Worm (Caenorhabditis elegans) whole organism, early embryonic: ENCODE results near the gene srx-73.

Experiments used
- B0310.2 ChIP-seq: sonication (generic microtip); optimal IDR thresholded peaks from 2 replicates; lab custom pipeline; 2016; ENCODE audit warnings: mild to moderate bottlenecking, missing genetic modification characterization, missing compliant biosample characterization
- F13C5.2 ChIP-seq: sonication (generic microtip); optimal IDR thresholded peaks from 2 replicates; lab custom pipeline; 2017; ENCODE audit warnings: mild to moderate bottlenecking, missing genetic modification characterization, inconsistent platforms, missing compliant biosample characterization
- aly-1 ChIP-seq: sonication (generic microtip); optimal IDR thresholded peaks from 2 replicates; lab custom pipeline; 2016; ENCODE audit warnings: missing genetic modification characterization, missing compliant biosample characterization
- ama-1 ChIP-seq: fragments of 150-350 bp; optimal IDR thresholded peaks from 2 replicates; lab custom pipeline; 2014
- ceh-13 ChIP-seq: fragments of 200-800 bp; sonication (Bioruptor generic); optimal IDR thresholded peaks from 2 replicates; lab custom pipeline; 2018; ENCODE audit warnings: mild to moderate bottlenecking, missing genetic modification characterization, missing compliant biosample characterization
- ceh-36 ChIP-seq: sonication (generic microtip); optimal IDR thresholded peaks from 2 replicates; lab custom pipeline; 2016; ENCODE audit warnings: missing genetic modification characterization, inconsistent platforms, missing compliant biosample characterization
- ets-7 ChIP-seq: sonication (generic microtip); optimal IDR thresholded peaks from 2 replicates; lab custom pipeline; 2016; ENCODE audit warnings: missing genotype, missing genetic modification characterization, missing compliant biosample characterization
- flt-1 ChIP-seq: fragments of 200-800 bp; sonication (Bioruptor generic); IDR thresholded peaks from 2 replicates; pipeline ENCODE4 v1.3.6; 2022; ENCODE audit warnings: missing genetic modification characterization, missing compliant biosample characterization
- hmbx-1 ChIP-seq: sonication (generic microtip); optimal IDR thresholded peaks from 2 replicates; lab custom pipeline; 2016; ENCODE audit warnings: mild to moderate bottlenecking, missing genetic modification characterization, missing compliant biosample characterization
- hmg-4 ChIP-seq: fragments of 200-800 bp; sonication (Bioruptor generic); optimal IDR thresholded peaks from 2 replicates; lab custom pipeline; 2018; ENCODE audit warnings: mild to moderate bottlenecking, missing genetic modification characterization, missing compliant biosample characterization
- hnd-1 ChIP-seq: sonication (generic microtip); optimal IDR thresholded peaks from 2 replicates; lab custom pipeline; 2016; ENCODE audit warnings: missing genetic modification characterization, missing compliant biosample characterization
- pes-1 ChIP-seq: fragments of 200-800 bp; sonication (Bioruptor generic); IDR thresholded peaks from 2 replicates; pipeline ENCODE4 v1.3.6; 2022; ENCODE audit warnings: missing genetic modification reagents, missing genetic modification characterization, missing compliant biosample characterization
- scrt-1 ChIP-seq: fragments of 200-800 bp; sonication (Bioruptor generic); IDR thresholded peaks from 2 replicates; pipeline ENCODE4 v1.3.6; 2022; ENCODE audit warnings: missing genetic modification characterization, missing compliant biosample characterization
- sea-1 ChIP-seq: fragments of 200-800 bp; sonication (Bioruptor generic); conservative IDR thresholded peaks from 2 replicates; pipeline ENCODE4 v1.3.6; 2022; ENCODE audit warnings: missing genetic modification characterization, missing compliant biosample characterization
- tbx-11 ChIP-seq: fragments of 200-800 bp; sonication (Bioruptor generic); IDR thresholded peaks from 2 replicates; pipeline ENCODE4 v1.3.6; 2022; ENCODE audit warnings: missing genetic modification characterization, missing compliant biosample characterization
- tbx-37 ChIP-seq: fragments of 200-800 bp; sonication (Bioruptor generic); conservative IDR thresholded peaks from 2 replicates; pipeline ENCODE4 v1.3.6; 2022; ENCODE audit warnings: missing genetic modification reagents, missing genetic modification characterization, missing compliant biosample characterization
- tra-4 ChIP-seq: sonication (generic microtip); optimal IDR thresholded peaks from 2 replicates; lab custom pipeline; 2017; ENCODE audit warnings: missing genetic modification characterization, missing compliant biosample characterization

Gene srx-73

DNA sequence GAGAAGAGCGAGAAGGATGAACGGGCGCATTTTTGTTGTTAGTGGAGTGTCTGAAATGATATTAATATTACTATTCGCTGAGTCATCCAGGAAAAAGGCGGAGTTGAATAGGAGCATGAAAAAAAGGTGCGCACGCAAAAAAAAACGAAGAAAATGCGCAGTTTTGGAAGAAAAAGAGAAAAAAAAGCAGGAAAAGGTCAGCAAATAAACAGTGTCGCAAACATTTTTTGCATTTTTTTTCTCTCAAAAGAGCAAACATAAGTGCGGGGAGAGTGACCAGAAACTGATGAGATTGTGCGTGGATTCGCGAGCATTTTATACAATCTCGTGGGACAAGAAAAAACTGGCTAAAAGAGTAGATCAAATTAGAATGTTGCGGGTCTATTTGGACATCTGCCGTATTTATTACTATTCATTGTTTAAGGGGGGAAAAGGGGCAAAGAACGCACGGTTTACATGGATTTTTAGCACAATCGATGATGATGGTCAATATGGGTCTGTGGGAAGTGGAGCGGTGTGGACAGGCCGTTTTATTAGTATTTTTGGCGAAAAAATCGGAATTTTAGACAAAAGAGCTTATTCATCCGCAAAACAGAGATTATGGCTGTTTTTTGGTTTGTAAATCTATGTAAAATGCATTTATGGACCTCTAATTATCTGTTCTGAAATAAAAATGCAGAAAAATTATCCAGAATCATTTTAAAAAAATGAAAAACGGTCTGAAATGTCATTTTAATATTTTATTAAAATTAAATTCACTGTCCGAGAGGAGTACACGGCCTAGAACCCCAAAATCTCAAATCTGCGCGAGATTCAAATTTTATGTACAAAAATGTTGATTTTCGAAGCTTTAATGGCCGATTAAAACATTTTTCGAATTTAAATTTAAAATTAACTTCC is 27.1 kb upstream of the srx-73 start, which contains the start of gene cpg-8:
Gene cpg-8 (minus strand): TSS at position 51 of the 900 bp plus-strand sequence.
- no peak for TF ChIP-seq ama-1 (lab: Kevin White, UChicago)
- TF ChIP-seq flt-1, result no peak
- TF ChIP-seq tbx-11, result no peak
- TF ChIP-seq ceh-13, result no peak
- TF ChIP-seq ceh-36 (tag; lab: Kevin White, UChicago), result no peak
- TF ChIP-seq aly-1, result no peak
- no peak for TF ChIP-seq sea-1 (GFP tag; lab: Robert Waterston, UW)
- no peak for TF ChIP-seq tbx-37 (GFP tag; lab: Robert Waterston, UW)
- no peak for TF ChIP-seq hnd-1

DNA sequence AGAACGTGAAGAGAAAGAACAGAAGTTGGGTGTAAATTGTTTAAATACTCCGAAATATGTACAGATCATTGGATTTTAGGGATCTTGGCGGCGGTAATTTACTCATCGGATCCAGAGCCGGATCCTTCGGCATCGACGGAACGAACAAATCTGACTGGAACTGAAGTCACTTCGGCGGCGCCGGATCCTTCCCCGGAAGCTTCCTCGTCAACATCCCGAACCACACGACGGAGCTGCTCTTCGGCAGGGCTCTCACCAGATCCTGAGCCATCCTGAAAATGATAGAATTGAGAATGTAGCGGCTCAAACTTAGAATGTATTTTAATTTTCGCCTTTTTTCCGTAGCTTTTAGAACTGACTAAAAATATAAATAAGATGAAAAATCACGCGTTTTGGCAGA is 26.1 kb upstream of the srx-73 start:
- TF ChIP-seq scrt-1 (GFP tag; lab: Robert Waterston, UW), result no peak
- TF ChIP-seq tra-4 (tag; lab: Kevin White, UChicago), result no peak
- TF ChIP-seq tbx-37 (GFP tag; lab: Robert Waterston, UW), result no peak

DNA sequence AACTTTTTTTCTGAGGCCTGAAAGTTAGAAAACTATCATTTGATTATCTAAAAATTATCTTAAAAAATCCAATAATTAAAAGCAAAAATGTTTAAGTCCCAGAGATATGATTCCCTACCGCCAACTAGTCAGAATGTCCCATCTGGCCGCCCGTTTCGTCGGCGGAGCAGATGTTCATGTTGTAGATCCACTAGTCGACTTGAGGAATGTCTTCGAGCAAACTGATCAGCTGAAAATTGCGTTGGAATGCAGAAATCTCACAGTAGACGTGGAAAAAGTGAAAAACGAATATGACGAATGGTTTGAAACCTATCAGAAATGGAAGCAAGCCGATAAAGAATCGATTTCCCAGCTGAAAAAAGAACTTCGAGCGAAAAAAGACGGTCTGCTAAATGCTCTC is 23.7 kb upstream of the srx-73 start, which contains the start of gene K03B4.1:
Gene K03B4.1 (plus strand): TSS at position 97 of the 400 bp plus-strand sequence.
- TF ChIP-seq tbx-37 (GFP tag; lab: Robert Waterston, UW), result no peak
- no peak for TF ChIP-seq sea-1 (GFP tag; lab: Robert Waterston, UW)
- no peak for TF ChIP-seq hnd-1
- TF ChIP-seq F13C5.2 (tag; lab: Kevin White, UChicago), result no peak
- no peak for TF ChIP-seq ets-7
- TF ChIP-seq scrt-1 (GFP tag; lab: Robert Waterston, UW), result no peak

DNA sequence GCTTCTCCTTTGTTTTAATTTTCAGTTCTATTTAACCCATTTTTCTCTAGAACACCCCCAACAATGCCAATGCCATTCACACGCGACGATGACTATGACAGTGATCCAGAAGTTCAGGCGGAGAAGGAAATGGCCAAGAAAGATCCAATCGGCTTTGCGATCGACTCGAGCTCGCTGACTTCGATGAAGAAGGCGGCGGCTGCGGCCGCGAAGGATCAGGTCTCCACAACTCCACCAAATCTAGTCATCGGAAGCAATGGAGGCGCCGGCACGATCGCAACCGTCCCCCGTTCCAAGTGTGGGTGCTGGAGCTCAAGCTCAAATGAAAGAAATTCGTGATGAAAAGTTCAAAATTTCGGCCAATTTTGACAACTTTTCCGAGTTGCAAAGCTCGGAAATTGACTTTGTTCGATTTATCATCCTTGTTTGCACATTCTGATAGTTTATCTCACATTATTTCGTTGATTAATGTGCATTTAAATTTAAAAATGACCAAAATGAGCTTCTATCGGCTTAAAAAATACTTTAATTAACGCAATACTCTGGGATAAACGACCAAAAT is 22.5 kb upstream of the srx-73 start, which contains the start of gene K03B4.2:
Gene K03B4.2 (plus strand): TSS at position 51 of the 562 bp plus-strand sequence.
- TF ChIP-seq tbx-11 (no peak), F13C5.2 (tag; lab: Kevin White, UChicago) (no peak), aly-1 (no peak), sea-1 (GFP tag; lab: Robert Waterston, UW) (no peak), B0310.2 (tag; lab: Kevin White, UChicago) (no peak), tra-4 (tag; lab: Kevin White, UChicago) (no peak), ceh-13 (no peak), hnd-1 (no peak), pes-1 (GFP tag; lab: Robert Waterston, UW) (no peak), scrt-1 (GFP tag; lab: Robert Waterston, UW) (no peak), hmbx-1 (tag; lab: Kevin White, UChicago) (no peak), flt-1 (no peak), ceh-36 (tag; lab: Kevin White, UChicago) (no peak), ama-1 (lab: Kevin White, UChicago) (no peak), hmg-4 (GFP tag; lab: Kevin White, UChicago) (no peak), tbx-37 (GFP tag; lab: Robert Waterston, UW) (no peak), ets-7 (no peak)

DNA sequence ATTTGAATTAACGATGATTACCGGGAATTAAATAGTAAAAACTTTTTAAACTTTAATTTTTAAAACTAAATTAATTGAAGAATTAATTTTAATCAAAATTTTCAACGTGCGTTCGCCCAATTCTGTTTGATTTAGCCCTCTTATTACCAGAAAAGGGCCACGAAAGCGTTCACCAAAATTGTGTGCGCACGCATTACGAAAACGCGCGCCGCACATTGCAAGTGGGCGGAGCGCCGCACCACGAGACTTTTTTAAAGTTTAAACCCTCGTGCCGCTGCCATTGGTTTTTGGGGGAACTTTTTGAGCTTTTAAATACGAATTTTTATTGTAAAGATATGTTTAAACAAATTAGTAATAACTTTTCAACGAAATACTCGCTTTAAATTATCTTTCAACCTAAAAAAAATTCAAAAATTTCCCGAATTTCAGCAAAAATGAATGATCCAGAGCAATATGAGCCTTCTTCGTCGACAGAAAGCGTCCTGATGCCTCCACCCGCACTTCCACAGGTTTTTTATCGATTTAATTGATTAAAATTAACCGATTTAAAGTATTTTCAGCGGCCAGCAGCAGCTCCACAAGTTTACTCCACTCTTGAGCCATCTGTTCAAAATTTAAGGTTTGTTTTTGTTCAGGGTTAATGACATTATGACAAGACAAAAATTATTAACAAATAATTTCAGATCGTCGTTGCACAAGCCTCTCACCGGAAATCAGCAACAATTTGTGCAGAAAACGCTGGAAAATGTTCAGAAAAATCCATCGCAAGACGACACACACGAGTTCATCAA is 21.3 kb upstream of the srx-73 start, which contains the start of gene taf-10:
Gene taf-10 (plus strand): TSS at position 424 of the 791 bp plus-strand sequence.
- TF ChIP-seq aly-1 (no peak), scrt-1 (GFP tag; lab: Robert Waterston, UW) (no peak), flt-1 (no peak), F13C5.2 (tag; lab: Kevin White, UChicago) (peak; percentile 54), tra-4 (tag; lab: Kevin White, UChicago) (no peak), ceh-13 (no peak)

DNA sequence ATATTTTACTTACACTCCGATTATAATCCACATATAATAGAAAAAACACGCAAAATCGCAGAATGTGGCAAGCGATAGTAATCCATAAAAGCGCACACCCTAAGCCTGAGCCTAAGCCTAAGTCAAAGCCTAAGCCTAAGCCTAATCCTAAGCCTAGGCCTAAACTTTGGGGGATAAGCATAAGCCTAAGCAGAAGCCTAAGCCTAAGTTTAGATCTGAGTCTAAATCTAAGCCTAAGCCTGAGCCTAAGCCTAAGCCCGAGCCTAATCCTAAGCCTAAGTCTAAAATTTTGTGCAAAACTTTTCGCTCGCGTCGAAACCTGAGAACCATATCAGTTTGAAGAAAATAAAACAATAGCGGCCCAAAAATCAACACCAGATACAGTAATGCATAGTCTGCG is 18.6 kb upstream of the srx-73 start:
- TF ChIP-seq ceh-36 (tag; lab: Kevin White, UChicago) (peak; percentile 73), ceh-13 (no peak), pes-1 (GFP tag; lab: Robert Waterston, UW) (no peak)

DNA sequence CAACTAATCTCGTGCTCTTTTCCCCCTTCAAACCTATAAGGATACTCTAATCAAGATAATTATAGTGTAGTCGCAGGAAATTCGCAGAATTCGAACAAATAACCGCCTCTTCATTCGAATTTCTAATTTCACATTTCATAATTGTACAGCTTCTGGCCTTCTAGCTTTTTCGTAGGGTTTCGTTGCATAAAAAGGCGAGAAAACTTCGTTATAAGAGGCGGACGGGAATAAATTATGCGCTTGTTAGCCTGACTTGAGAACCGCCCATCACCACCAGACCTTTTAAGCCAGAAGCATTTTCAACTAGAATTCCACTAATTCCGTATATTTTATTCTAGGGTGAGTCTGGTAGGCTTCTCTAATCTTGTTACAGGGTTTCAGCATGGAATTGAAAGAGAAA is 16.1 kb upstream of the srx-73 start, which contains the start of gene K03B4.4:
Gene K03B4.4 (plus strand): TSS at position 301 of the 400 bp plus-strand sequence.
- TF ChIP-seq flt-1 (no peak), ets-7 (no peak), hmbx-1 (tag; lab: Kevin White, UChicago) (no peak), tra-4 (tag; lab: Kevin White, UChicago) (no peak), hnd-1 (no peak), tbx-11 (no peak), hmg-4 (GFP tag; lab: Kevin White, UChicago) (no peak), F13C5.2 (tag; lab: Kevin White, UChicago) (no peak), B0310.2 (tag; lab: Kevin White, UChicago) (no peak), ama-1 (lab: Kevin White, UChicago) (no peak)
